Fruit fly (Drosophila melanogaster) whole organism, embryonic: ENCODE data around the gene CG10660.

Experiments
- Ada2b ChIP-seq: fragments of 200-800 bp; sonication (Bioruptor generic); IDR thresholded peaks from 2 replicates; pipeline ENCODE4 v1.3.6; 2022; ENCODE audit warnings: missing biosample characterization, missing genetic modification characterization
- Blimp-1 ChIP-seq: fragments of 200-800 bp; sonication (Bioruptor generic); optimal IDR thresholded peaks from 3 replicates; lab custom pipeline; 2018; ENCODE audit warnings: missing biosample characterization, missing genetic modification characterization, mild to moderate bottlenecking, moderate library complexity, missing genetic modification reagents
- CG10979 ChIP-seq: fragments of 200-800 bp; sonication (Bioruptor generic); optimal IDR thresholded peaks from 2 replicates; lab custom pipeline; 2018; ENCODE audit warnings: missing biosample characterization, mild to moderate bottlenecking, missing genetic modification characterization, moderate library complexity
- CG11560 ChIP-seq: fragments of 200-800 bp; sonication (Bioruptor generic); IDR thresholded peaks from 3 replicates; pipeline ENCODE4 v1.3.6; 2022; ENCODE audit warnings: missing biosample characterization, missing genetic modification characterization
- CG12769 ChIP-seq: fragments of 200-800 bp; sonication (Bioruptor generic); optimal IDR thresholded peaks from 2 replicates; lab custom pipeline; 2019; ENCODE audit warnings: missing biosample characterization, mild to moderate bottlenecking, missing genetic modification characterization, moderate library complexity
- CG14667 ChIP-seq: fragments of 200-800 bp; sonication (Bioruptor generic); IDR thresholded peaks from 2 replicates; pipeline ENCODE4 v1.3.6; 2022; ENCODE audit warnings: missing biosample characterization, missing genetic modification characterization
- CG14710 ChIP-seq: fragments of 200-800 bp; sonication (Bioruptor generic); optimal IDR thresholded peaks from 3 replicates; lab custom pipeline; 2019; ENCODE audit warnings: missing biosample characterization, mild to moderate bottlenecking, missing genetic modification characterization, moderate library complexity
- CG16815 ChIP-seq: fragments of 200-800 bp; sonication (Bioruptor generic); optimal IDR thresholded peaks from 3 replicates; lab custom pipeline; 2017; ENCODE audit warnings: missing biosample characterization, mild to moderate bottlenecking, missing genetic modification characterization
- CG2116 ChIP-seq: fragments of 200-800 bp; sonication (Bioruptor generic); optimal IDR thresholded peaks from 3 replicates; lab custom pipeline; 2018; ENCODE audit warnings: missing biosample characterization, mild to moderate bottlenecking, missing genetic modification characterization
- CG2199 ChIP-seq: fragments of 200-800 bp; sonication (Bioruptor generic); IDR thresholded peaks from 3 replicates; pipeline ENCODE4 v1.3.6; 2022; ENCODE audit warnings: missing biosample characterization, missing genetic modification characterization
- CG32532 ChIP-seq: fragments of 200-800 bp; sonication (Bioruptor generic); IDR thresholded peaks from 2 replicates; pipeline ENCODE4 v1.3.6; 2022; ENCODE audit warnings: missing biosample characterization, missing genetic modification characterization
- CG32772 ChIP-seq: fragments of 200-800 bp; sonication (Bioruptor generic); IDR thresholded peaks from 2 replicates; pipeline ENCODE4 v1.3.6; 2022; ENCODE audit warnings: missing biosample characterization, missing genetic modification characterization
- CG33557 ChIP-seq: fragments of 200-800 bp; sonication (Bioruptor generic); optimal IDR thresholded peaks from 2 replicates; lab custom pipeline; 2019; ENCODE audit warnings: missing biosample characterization, mild to moderate bottlenecking, missing genetic modification characterization, moderate library complexity
- CG34224 ChIP-seq: fragments of 200-800 bp; sonication (Bioruptor generic); IDR thresholded peaks from 3 replicates; pipeline ENCODE4 v1.3.6; 2022; ENCODE audit warnings: missing biosample characterization, missing genetic modification characterization; ENCODE audit not compliant: partially characterized antibody
- CG34376 ChIP-seq: fragments of 200-800 bp; sonication (Bioruptor generic); optimal IDR thresholded peaks from 2 replicates; lab custom pipeline; 2018; ENCODE audit warnings: missing biosample characterization, mild to moderate bottlenecking, missing genetic modification characterization
- CG4820 ChIP-seq: fragments of 200-800 bp; sonication (Bioruptor generic); optimal IDR thresholded peaks from 3 replicates; lab custom pipeline; 2016; ENCODE audit warnings: missing biosample characterization, missing genetic modification characterization
- CG6175 ChIP-seq: fragments of 200-800 bp; sonication (Bioruptor generic); IDR thresholded peaks from 3 replicates; pipeline ENCODE4 v1.3.6; 2022; ENCODE audit warnings: missing biosample characterization, missing genetic modification characterization
- CG6689 ChIP-seq: fragments of 200-800 bp; sonication (Bioruptor generic); IDR thresholded peaks from 2 replicates; pipeline ENCODE4 v1.3.6; 2022; ENCODE audit warnings: missing biosample characterization, missing genetic modification characterization
- CG7963 ChIP-seq: fragments of 200-800 bp; sonication (Bioruptor generic); IDR thresholded peaks from 3 replicates; pipeline ENCODE4 v1.3.6; 2022; ENCODE audit warnings: missing biosample characterization, missing genetic modification characterization; ENCODE audit not compliant: partially characterized antibody
- CG8089 ChIP-seq: fragments of 200-800 bp; sonication (Bioruptor generic); optimal IDR thresholded peaks from 3 replicates; lab custom pipeline; 2016; ENCODE audit warnings: missing biosample characterization, missing genetic modification characterization
- CG9609 ChIP-seq: fragments of 200-800 bp; sonication (Bioruptor generic); optimal IDR thresholded peaks from 3 replicates; lab custom pipeline; 2016; ENCODE audit warnings: missing biosample characterization, missing genetic modification characterization
- CG9727 ChIP-seq: fragments of 200-800 bp; sonication (Bioruptor generic); optimal IDR thresholded peaks from 3 replicates; lab custom pipeline; 2017; ENCODE audit warnings: missing biosample characterization, mild to moderate bottlenecking, missing genetic modification characterization
- CrebB ChIP-seq: fragments of 200-800 bp; sonication (Bioruptor generic); optimal IDR thresholded peaks from 3 replicates; lab custom pipeline; 2018; ENCODE audit warnings: missing biosample characterization, mild to moderate bottlenecking, missing genetic modification characterization
- Doc2 ChIP-seq: fragments of 200-800 bp; sonication (Bioruptor generic); IDR thresholded peaks from 2 replicates; pipeline ENCODE4 v1.3.6; 2022; ENCODE audit warnings: missing biosample characterization, missing genetic modification characterization
- HLH4C ChIP-seq: fragments of 200-800 bp; sonication (Bioruptor generic); IDR thresholded peaks from 3 replicates; pipeline ENCODE4 v1.3.6; 2022; ENCODE audit warnings: missing biosample characterization, missing genetic modification characterization; ENCODE audit not compliant: partially characterized antibody
- Hey ChIP-seq: fragments of 200-800 bp; sonication (Bioruptor generic); optimal IDR thresholded peaks from 3 replicates; lab custom pipeline; 2018; ENCODE audit warnings: missing biosample characterization, mild to moderate bottlenecking, missing genetic modification characterization
- Hmx ChIP-seq: fragments of 200-800 bp; sonication (Bioruptor generic); optimal IDR thresholded peaks from 2 replicates; lab custom pipeline; 2016; ENCODE audit warnings: missing biosample characterization, missing genetic modification characterization
- MESR4 ChIP-seq: fragments of 200-800 bp; sonication (Bioruptor generic); optimal IDR thresholded peaks from 2 replicates; lab custom pipeline; 2018; ENCODE audit warnings: missing biosample characterization, mild to moderate bottlenecking, missing genetic modification characterization, moderate library complexity
- NC2α ChIP-seq: fragments of 200-800 bp; sonication (Bioruptor generic); optimal IDR thresholded peaks from 2 replicates; lab custom pipeline; 2016; ENCODE audit warnings: missing biosample characterization, missing genetic modification characterization
- Nf-YB ChIP-seq: fragments of 200-800 bp; sonication (Bioruptor generic); optimal IDR thresholded peaks from 3 replicates; lab custom pipeline; 2019; ENCODE audit warnings: missing biosample characterization, mild to moderate bottlenecking, missing genetic modification characterization, moderate library complexity
- Optix ChIP-seq: fragments of 200-800 bp; sonication (Bioruptor generic); IDR thresholded peaks from 3 replicates; pipeline ENCODE4 v1.3.6; 2022; ENCODE audit warnings: missing biosample characterization, missing genetic modification characterization
- PHDP ChIP-seq: fragments of 200-800 bp; sonication (Bioruptor generic); optimal IDR thresholded peaks from 3 replicates; lab custom pipeline; 2018; ENCODE audit warnings: missing biosample characterization, mild to moderate bottlenecking, missing genetic modification characterization, moderate library complexity
- abd-A ChIP-seq: fragments of 200-800 bp; sonication (Bioruptor generic); optimal IDR thresholded peaks from 3 replicates; lab custom pipeline; 2019; ENCODE audit warnings: missing biosample characterization, mild to moderate bottlenecking, missing genetic modification characterization, moderate library complexity
- ase ChIP-seq: fragments of 200-800 bp; sonication (Bioruptor generic); IDR thresholded peaks from 3 replicates; pipeline ENCODE4 v1.3.6; 2022; ENCODE audit warnings: missing biosample characterization, missing genetic modification characterization
- chif ChIP-seq, 2 experiments: fragments of 200-800 bp; sonication (Bioruptor generic); optimal IDR thresholded peaks; 3 replicates each; lab custom pipeline; 2016; ENCODE audit warnings: missing biosample characterization in 2 of 2, missing genetic modification characterization in 2 of 2
- dpn ChIP-seq, 2 experiments: fragments of 200-800 bp; sonication (Bioruptor generic); optimal IDR thresholded peaks; 3 replicates each; lab custom pipeline; 2016; ENCODE audit warnings: missing biosample characterization in 2 of 2, missing genetic modification characterization in 2 of 2
- esg ChIP-seq: fragments of 200-800 bp; sonication (Bioruptor generic); conservative IDR thresholded peaks from 2 replicates; pipeline ENCODE4 v1.3.6; 2022; ENCODE audit warnings: missing biosample characterization, missing genetic modification characterization
- ham ChIP-seq: fragments of 200-800 bp; sonication (Bioruptor generic); IDR thresholded peaks from 2 replicates; pipeline ENCODE4 v1.3.6; 2022; ENCODE audit warnings: missing biosample characterization, missing genetic modification characterization
- insv ChIP-seq, 2 experiments: fragments of 200-800 bp; sonication (Bioruptor generic); optimal IDR thresholded peaks; 3 replicates each; lab custom pipeline; 2016 to 2018; ENCODE audit warnings: missing biosample characterization in 2 of 2, missing genetic modification characterization in 2 of 2
- kni ChIP-seq: fragments of 200-800 bp; sonication (Bioruptor generic); optimal IDR thresholded peaks from 3 replicates; lab custom pipeline; 2017; ENCODE audit warnings: mild to moderate bottlenecking, missing biosample characterization, missing genetic modification reagents, missing genetic modification characterization
- nau ChIP-seq: fragments of 200-800 bp; sonication (Bioruptor generic); optimal IDR thresholded peaks from 3 replicates; lab custom pipeline; 2017; ENCODE audit warnings: missing biosample characterization, mild to moderate bottlenecking, missing genetic modification characterization, missing genetic modification reagents
- phol ChIP-seq: fragments of 200-800 bp; sonication (Bioruptor generic); optimal IDR thresholded peaks from 3 replicates; lab custom pipeline; 2018; ENCODE audit warnings: missing biosample characterization, mild to moderate bottlenecking, missing genetic modification characterization, moderate library complexity
- pum ChIP-seq: fragments of 200-800 bp; sonication (Bioruptor generic); optimal IDR thresholded peaks from 2 replicates; lab custom pipeline; 2016; ENCODE audit warnings: missing biosample characterization, missing genetic modification characterization
- ro ChIP-seq: fragments of 200-800 bp; sonication (Bioruptor generic); IDR thresholded peaks from 2 replicates; pipeline ENCODE4 v1.3.6; 2022; ENCODE audit warnings: missing biosample characterization, missing genetic modification characterization
- sc ChIP-seq, 3 experiments: fragments of >200 bp in 2 of 3; fragments of 200-800 bp in 1 of 3; sonication (Bioruptor generic) in 1 of 3; optimal IDR thresholded peaks; 2 replicates in 2 of 3; 3 replicates in 1 of 3; lab custom pipeline; 2017; ENCODE audit warnings: mild to moderate bottlenecking in 1 of 3, missing biosample characterization in 1 of 3, missing genetic modification characterization in 1 of 3, missing genetic modification reagents in 1 of 3
- schlank ChIP-seq: fragments of 200-800 bp; sonication (Bioruptor generic); optimal IDR thresholded peaks from 2 replicates; lab custom pipeline; 2018; ENCODE audit warnings: missing biosample characterization, mild to moderate bottlenecking, missing genetic modification characterization
- slou ChIP-seq: fragments of 200-800 bp; sonication (Bioruptor generic); optimal IDR thresholded peaks from 3 replicates; lab custom pipeline; 2016; ENCODE audit warnings: missing biosample characterization, missing genetic modification characterization
- sqz ChIP-seq: fragments of 200-800 bp; sonication (Bioruptor generic); optimal IDR thresholded peaks from 3 replicates; lab custom pipeline; 2018; ENCODE audit warnings: missing biosample characterization, mild to moderate bottlenecking, missing genetic modification characterization
- stc ChIP-seq: fragments of 200-800 bp; sonication (Bioruptor generic); IDR thresholded peaks from 2 replicates; pipeline ENCODE4 v1.3.6; 2022; ENCODE audit warnings: missing biosample characterization, missing genetic modification characterization
- tin ChIP-seq: fragments of 200-800 bp; sonication (Bioruptor generic); optimal IDR thresholded peaks from 3 replicates; lab custom pipeline; 2016; ENCODE audit warnings: missing biosample characterization, missing genetic modification characterization
- vfl ChIP-seq: fragments of 200-800 bp; sonication (Bioruptor generic); optimal IDR thresholded peaks from 2 replicates; lab custom pipeline; 2016; ENCODE audit warnings: missing biosample characterization, missing genetic modification characterization
- zen ChIP-seq: fragments of 200-800 bp; sonication (Bioruptor generic); optimal IDR thresholded peaks from 3 replicates; lab custom pipeline; 2018; ENCODE audit warnings: missing biosample characterization, mild to moderate bottlenecking, missing genetic modification characterization, moderate library complexity

CG10660 gene

dm6 chr3L:12444040-12444439 lies 46.4 kb downstream of the CG10660 start (continued):
- TF ChIP-seq Ada2b (GFP tag; lab: Robert Waterston, UW) (no peak), CG8089 (no peak), dpn (GFP tag; optimal IDR thresholded peaks at IDR 0.05; lab: Kevin White, UChicago) (no peak), CG9609 (GFP tag; lab: Kevin White, UChicago) (no peak), CG2116 (GFP tag; lab: Kevin White, UChicago) (no peak), CG34376 (GFP tag; lab: Kevin White, UChicago) (no peak), Hey (tag; lab: Kevin White, UChicago) (no peak), abd-A (tag; lab: Kevin White, UChicago) (no peak), CG2199 (GFP tag; lab: Robert Waterston, UW) (no peak), Hmx (GFP tag; lab: Kevin White, UChicago) (no peak), CG32772 (GFP tag; lab: Robert Waterston, UW) (no peak), MESR4 (GFP tag; lab: Kevin White, UChicago) (no peak), pum (no peak), zen (tag; lab: Kevin White, UChicago) (peak; percentile 46), CG6175 (no peak), stc (no peak), chif (GFP tag; optimal IDR thresholded peaks at IDR 0.05; lab: Kevin White, UChicago) (no peak), insv (GFP tag; optimal IDR thresholded peaks at IDR 0.05; lab: Kevin White, UChicago) (no peak), ase (GFP tag; lab: Robert Waterston, UW) (no peak), CG16815 (GFP tag; lab: Kevin White, UChicago) (peak; percentile 21), vfl (GFP tag; lab: Kevin White, UChicago) (no peak), CG9727 (peak; percentile 61), CG4820 (GFP tag; lab: Kevin White, UChicago) (peak; percentile 14), CG11560 (tag; lab: Robert Waterston, UW) (no peak), CG14667 (GFP tag; lab: Robert Waterston, UW) (no peak), Doc2 (GFP tag; lab: Robert Waterston, UW) (no peak), Blimp-1 (GFP tag; lab: Kevin White, UChicago) (peak; percentile 49), CG32532 (GFP tag; lab: Robert Waterston, UW) (no peak), Nf-YB (GFP tag; lab: Kevin White, UChicago) (no peak)

dm6 chr3L:12442593-12442992 lies 47.9 kb downstream of the CG10660 start:
- TF ChIP-seq ham (GFP tag; lab: Robert Waterston, UW) (no peak), slou (GFP tag; lab: Kevin White, UChicago) (no peak), CG14710 (tag; lab: Kevin White, UChicago) (peak; percentile 38), CrebB (tag; lab: Kevin White, UChicago) (no peak), HLH4C (GFP tag; lab: Robert Waterston, UW) (no peak), tin (no peak), NC2α (GFP tag; lab: Kevin White, UChicago) (no peak), CG33557 (GFP tag; lab: Kevin White, UChicago) (peak; percentile 31), CG10979 (tag; lab: Kevin White, UChicago) (peak; percentile 54), sqz (GFP tag; lab: Kevin White, UChicago) (no peak), nau (GFP tag; lab: Kevin White, UChicago) (no peak), phol (tag; lab: Kevin White, UChicago) (peak; percentile 9), CG12769 (tag; lab: Kevin White, UChicago) (no peak), esg (no peak), CG34224 (no peak), PHDP (tag; lab: Kevin White, UChicago) (no peak), CG6689 (no peak), schlank (tag; lab: Kevin White, UChicago) (no peak), ro (GFP tag; lab: Robert Waterston, UW) (no peak), Optix (GFP tag; lab: Robert Waterston, UW) (no peak), CG7963 (no peak), sc (optimal IDR thresholded peaks at IDR 0.05; lab: Kevin White, UChicago) (no peak), sc (GFP tag; optimal IDR thresholded peaks at IDR 0.05; lab: Kevin White, UChicago) (no peak), kni (GFP tag; lab: Kevin White, UChicago) (no peak)
